Fruit fly (Drosophila melanogaster) whole organism, embryonic: ENCODE data around the gene CG43867.
A peak's percentile ranks its signal among the peaks of the same experiment; 100 is the strongest.

Experiments
- Abd-B ChIP-seq: fragments of 200-800 bp; sonication (Bioruptor generic); optimal IDR thresholded peaks from 2 replicates; lab custom pipeline; 2018; ENCODE audit warnings: missing biosample characterization, mild to moderate bottlenecking, missing genetic modification characterization, moderate library complexity
- CG10267 ChIP-seq: fragments of 200-800 bp; sonication (Bioruptor generic); optimal IDR thresholded peaks from 2 replicates; lab custom pipeline; 2018; ENCODE audit warnings: missing biosample characterization, mild to moderate bottlenecking, missing genetic modification characterization, moderate library complexity
- CG10431 ChIP-seq: fragments of 200-800 bp; sonication (Bioruptor generic); optimal IDR thresholded peaks from 3 replicates; lab custom pipeline; 2018; ENCODE audit warnings: missing biosample characterization, mild to moderate bottlenecking, missing genetic modification characterization
- CG10462 ChIP-seq: fragments of 200-800 bp; sonication (Bioruptor generic); optimal IDR thresholded peaks from 2 replicates; lab custom pipeline; 2016; ENCODE audit warnings: missing biosample characterization, missing genetic modification characterization
- CG10543 ChIP-seq: fragments of 200-800 bp; sonication (Bioruptor generic); optimal IDR thresholded peaks from 3 replicates; lab custom pipeline; 2017; ENCODE audit warnings: missing biosample characterization, mild to moderate bottlenecking, missing genetic modification characterization, moderate library complexity
- CG11093 ChIP-seq: fragments of 200-800 bp; sonication (Bioruptor generic); IDR thresholded peaks from 3 replicates; pipeline ENCODE4 v1.3.6; 2022; ENCODE audit warnings: missing biosample characterization, missing genetic modification characterization
- CG11696 ChIP-seq: fragments of 200-800 bp; sonication (Bioruptor generic); IDR thresholded peaks from 2 replicates; pipeline ENCODE4 v1.3.6; 2022; ENCODE audit warnings: missing biosample characterization, missing genetic modification characterization
- CG11723 ChIP-seq: fragments of 200-800 bp; sonication (Bioruptor generic); optimal IDR thresholded peaks from 2 replicates; lab custom pipeline; 2017; ENCODE audit warnings: missing biosample characterization, mild to moderate bottlenecking, missing genetic modification characterization
- CG12071 ChIP-seq: fragments of 200-800 bp; sonication (Bioruptor generic); optimal IDR thresholded peaks from 3 replicates; lab custom pipeline; 2018; ENCODE audit warnings: missing biosample characterization, mild to moderate bottlenecking, missing genetic modification characterization
- CG12236 ChIP-seq: fragments of 200-800 bp; sonication (Bioruptor generic); optimal IDR thresholded peaks from 2 replicates; lab custom pipeline; 2016; ENCODE audit warnings: missing biosample characterization, missing genetic modification characterization
- CG12299 ChIP-seq: fragments of 200-800 bp; sonication (Bioruptor generic); optimal IDR thresholded peaks from 2 replicates; lab custom pipeline; 2018; ENCODE audit warnings: missing biosample characterization, mild to moderate bottlenecking, missing genetic modification characterization
- CG1233 ChIP-seq: fragments of 200-800 bp; sonication (Bioruptor generic); optimal IDR thresholded peaks from 4 replicates; lab custom pipeline; 2018; ENCODE audit warnings: missing biosample characterization, mild to moderate bottlenecking, missing genetic modification characterization
- CG12942 ChIP-seq: fragments of 200-800 bp; sonication (Bioruptor generic); optimal IDR thresholded peaks from 3 replicates; lab custom pipeline; 2016; ENCODE audit warnings: missing biosample characterization, missing genetic modification characterization
- CG13894 ChIP-seq: fragments of 200-800 bp; sonication (Bioruptor generic); optimal IDR thresholded peaks from 3 replicates; lab custom pipeline; 2018; ENCODE audit warnings: missing biosample characterization, mild to moderate bottlenecking, missing genetic modification characterization, moderate library complexity
- CG14014 ChIP-seq: fragments of 200-800 bp; sonication (Bioruptor generic); IDR thresholded peaks from 2 replicates; pipeline ENCODE4 v1.3.6; 2022; ENCODE audit warnings: missing biosample characterization, missing genetic modification characterization
- CG15269 ChIP-seq: fragments of 200-800 bp; sonication (Bioruptor generic); optimal IDR thresholded peaks from 2 replicates; lab custom pipeline; 2018; ENCODE audit warnings: missing biosample characterization, mild to moderate bottlenecking, missing genetic modification characterization, moderate library complexity
- CG1602 ChIP-seq: fragments of 200-800 bp; sonication (Bioruptor generic); optimal IDR thresholded peaks from 3 replicates; lab custom pipeline; 2016; ENCODE audit warnings: missing biosample characterization, missing genetic modification characterization
- CG18011 ChIP-seq: fragments of 200-800 bp; sonication (Bioruptor generic); optimal IDR thresholded peaks from 2 replicates; lab custom pipeline; 2017; ENCODE audit warnings: missing biosample characterization, missing genetic modification characterization, mild to moderate bottlenecking, moderate library complexity, missing genotype
- CG1832 ChIP-seq: fragments of 200-800 bp; sonication (Bioruptor generic); optimal IDR thresholded peaks from 2 replicates; lab custom pipeline; 2017; ENCODE audit warnings: missing biosample characterization, mild to moderate bottlenecking, missing genetic modification characterization, inconsistent platforms
- CG18599 ChIP-seq: fragments of 200-800 bp; sonication (Bioruptor generic); optimal IDR thresholded peaks from 3 replicates; lab custom pipeline; 2017; ENCODE audit warnings: missing biosample characterization, missing genetic modification characterization, mild to moderate bottlenecking, moderate library complexity, missing genetic modification reagents
- CG31441 ChIP-seq: fragments of 200-800 bp; sonication (Bioruptor generic); IDR thresholded peaks from 2 replicates; pipeline ENCODE4 v1.3.6; 2022; ENCODE audit warnings: missing biosample characterization, missing genetic modification characterization
- CG3407 ChIP-seq: fragments of 200-800 bp; sonication (Bioruptor generic); optimal IDR thresholded peaks from 2 replicates; lab custom pipeline; 2018; ENCODE audit warnings: missing biosample characterization, mild to moderate bottlenecking, missing genetic modification characterization
- CG34224 ChIP-seq: fragments of 200-800 bp; sonication (Bioruptor generic); IDR thresholded peaks from 3 replicates; pipeline ENCODE4 v1.3.6; 2022; ENCODE audit warnings: missing biosample characterization, missing genetic modification characterization; ENCODE audit not compliant: partially characterized antibody
- CG4707 ChIP-seq: fragments of 200-800 bp; sonication (Bioruptor generic); optimal IDR thresholded peaks from 2 replicates; lab custom pipeline; 2018; ENCODE audit warnings: missing biosample characterization, mild to moderate bottlenecking, missing genetic modification characterization, moderate library complexity
- CG6175 ChIP-seq: fragments of 200-800 bp; sonication (Bioruptor generic); IDR thresholded peaks from 3 replicates; pipeline ENCODE4 v1.3.6; 2022; ENCODE audit warnings: missing biosample characterization, missing genetic modification characterization
- CG6654 ChIP-seq: fragments of 200-800 bp; sonication (Bioruptor generic); optimal IDR thresholded peaks from 2 replicates; lab custom pipeline; 2017; ENCODE audit warnings: missing biosample characterization, mild to moderate bottlenecking, missing genetic modification characterization
- CG8281 ChIP-seq: fragments of 200-800 bp; sonication (Bioruptor generic); optimal IDR thresholded peaks from 2 replicates; lab custom pipeline; 2018; ENCODE audit warnings: missing biosample characterization, mild to moderate bottlenecking, missing genetic modification characterization, moderate library complexity
- CG9727 ChIP-seq: fragments of 200-800 bp; sonication (Bioruptor generic); optimal IDR thresholded peaks from 3 replicates; lab custom pipeline; 2017; ENCODE audit warnings: missing biosample characterization, mild to moderate bottlenecking, missing genetic modification characterization
- CG9932 ChIP-seq: fragments of 200-800 bp; sonication (Bioruptor generic); IDR thresholded peaks from 2 replicates; pipeline ENCODE4 v1.3.6; 2022; ENCODE audit warnings: missing biosample characterization, missing genetic modification characterization
- Camta ChIP-seq: fragments of 200-800 bp; sonication (Bioruptor generic); optimal IDR thresholded peaks from 2 replicates; lab custom pipeline; 2016; ENCODE audit warnings: missing biosample characterization, missing genetic modification characterization
- Eip74EF ChIP-seq, 2 experiments: fragments of 200-800 bp in 1 of 2; fragments of >200 bp in 1 of 2; sonication (Bioruptor generic) in 1 of 2; optimal IDR thresholded peaks; 2 replicates each; lab custom pipeline; 2017 to 2019; ENCODE audit warnings: missing biosample characterization in 2 of 2, missing genetic modification characterization in 2 of 2, mild to moderate bottlenecking in 1 of 2, moderate library complexity in 1 of 2
- Hr78 ChIP-seq, 2 experiments: fragments of 200-800 bp in 1 of 2; fragments of >200 bp in 1 of 2; sonication (Bioruptor generic) in 1 of 2; optimal IDR thresholded peaks; 2 replicates each; lab custom pipeline; 2017 to 2019; ENCODE audit warnings: missing biosample characterization in 2 of 2, missing genetic modification characterization in 2 of 2, mild to moderate bottlenecking in 1 of 2, moderate library complexity in 1 of 2
- NK7.1 ChIP-seq: fragments of 200-800 bp; sonication (Bioruptor generic); optimal IDR thresholded peaks from 3 replicates; lab custom pipeline; 2016; ENCODE audit warnings: missing biosample characterization, missing genetic modification characterization
- Nf-YC ChIP-seq: fragments of 200-800 bp; optimal IDR thresholded peaks from 3 replicates; lab custom pipeline; 2019; ENCODE audit warnings: missing biosample characterization, mild to moderate bottlenecking, missing genetic modification characterization, moderate library complexity
- NfI ChIP-seq: fragments of 200-800 bp; sonication (Bioruptor generic); optimal IDR thresholded peaks from 3 replicates; lab custom pipeline; 2018; ENCODE audit warnings: missing biosample characterization, mild to moderate bottlenecking, missing genetic modification characterization, moderate library complexity
- Pdp1 ChIP-seq, 2 experiments: fragments of 200-800 bp; sonication (Bioruptor generic); optimal IDR thresholded peaks; 3 replicates each; lab custom pipeline; 2016; ENCODE audit warnings: missing biosample characterization in 2 of 2, missing genetic modification characterization in 2 of 2, mild to moderate bottlenecking in 1 of 2, moderate library complexity in 1 of 2
- Ptx1 ChIP-seq: fragments of 200-800 bp; sonication (Bioruptor generic); IDR thresholded peaks from 2 replicates; pipeline ENCODE4 v1.3.6; 2022; ENCODE audit warnings: missing biosample characterization, missing genetic modification characterization
- Spps ChIP-seq: fragments of 200-800 bp; sonication (Bioruptor generic); optimal IDR thresholded peaks from 2 replicates; lab custom pipeline; 2018; ENCODE audit warnings: missing biosample characterization, mild to moderate bottlenecking, missing genetic modification characterization
- Ssrp ChIP-seq: fragments of 200-800 bp; sonication (Bioruptor generic); optimal IDR thresholded peaks from 2 replicates; lab custom pipeline; 2018; ENCODE audit warnings: missing biosample characterization, mild to moderate bottlenecking, missing genetic modification characterization, moderate library complexity
- Taf1 ChIP-seq: fragments of 200-800 bp; sonication (Bioruptor generic); IDR thresholded peaks from 2 replicates; pipeline ENCODE4 v1.3.6; 2022; ENCODE audit warnings: missing biosample characterization, missing genetic modification characterization
- al ChIP-seq: fragments of 200-800 bp; sonication (Bioruptor generic); IDR thresholded peaks from 2 replicates; pipeline ENCODE4 v1.3.6; 2022; ENCODE audit warnings: missing biosample characterization, missing genetic modification characterization
- ap ChIP-seq: fragments of 200-800 bp; sonication (Bioruptor generic); IDR thresholded peaks from 2 replicates; pipeline ENCODE4 v1.3.6; 2022; ENCODE audit warnings: missing biosample characterization, missing genetic modification characterization
- gro ChIP-seq: fragments of 200-800 bp; sonication (Bioruptor generic); optimal IDR thresholded peaks from 2 replicates; lab custom pipeline; 2016; ENCODE audit warnings: missing biosample characterization, missing genetic modification characterization
- hkb ChIP-seq, 2 experiments: fragments of 200-800 bp in 1 of 2; fragments of >200 bp in 1 of 2; sonication (Bioruptor generic) in 1 of 2; IDR thresholded peaks in 1 of 2; optimal IDR thresholded peaks in 1 of 2; 2 replicates each; pipeline versions ENCODE4 v1.3.6 to Lab custom; 2017 to 2022; ENCODE audit warnings: missing biosample characterization in 1 of 2, missing genetic modification characterization in 1 of 2
- ind ChIP-seq: fragments of 200-800 bp; sonication (Bioruptor generic); optimal IDR thresholded peaks from 3 replicates; lab custom pipeline; 2016; ENCODE audit warnings: missing biosample characterization, missing genetic modification characterization
- knrl ChIP-seq: fragments of 200-800 bp; sonication (Bioruptor generic); IDR thresholded peaks from 3 replicates; pipeline ENCODE4 v1.3.6; 2022; ENCODE audit warnings: missing biosample characterization, missing genetic modification characterization; ENCODE audit not compliant: partially characterized antibody
- ro ChIP-seq: fragments of 200-800 bp; sonication (Bioruptor generic); IDR thresholded peaks from 2 replicates; pipeline ENCODE4 v1.3.6; 2022; ENCODE audit warnings: missing biosample characterization, missing genetic modification characterization
- slp2 ChIP-seq: fragments of 200-800 bp; sonication (Bioruptor generic); optimal IDR thresholded peaks from 2 replicates; lab custom pipeline; 2016; ENCODE audit warnings: missing biosample characterization, missing genetic modification characterization
- tgo ChIP-seq: fragments of 200-800 bp; sonication (Bioruptor generic); IDR thresholded peaks from 3 replicates; pipeline ENCODE4 v1.3.6; 2022; ENCODE audit warnings: missing biosample characterization, missing genetic modification characterization
- tx ChIP-seq: fragments of 200-800 bp; sonication (Bioruptor generic); optimal IDR thresholded peaks from 2 replicates; lab custom pipeline; 2016; ENCODE audit warnings: missing biosample characterization, missing genetic modification characterization

Gene CG43867

dm6 chrX:769639-770124, 158.1 kb downstream of the CG43867 start, which contains the start of gene fz3 (continued):
- TF ChIP-seq CG9727 (no peak), CG34224 (peak; percentile 90), ind (GFP tag; lab: Kevin White, UChicago) (no peak), Spps (tag; lab: Kevin White, UChicago) (no peak), CG14014 (no peak), Nf-YC (tag; lab: Kevin White, UChicago) (peak; percentile 35), CG1832 (no peak), CG10462 (GFP tag; lab: Kevin White, UChicago) (no peak), Abd-B (GFP tag; lab: Kevin White, UChicago) (peak; percentile 0), CG3407 (GFP tag; lab: Kevin White, UChicago) (no peak), CG18011 (GFP tag; lab: Kevin White, UChicago) (no peak), NK7.1 (no peak), ap (GFP tag; lab: Robert Waterston, UW) (no peak), slp2 (GFP tag; lab: Kevin White, UChicago) (no peak), CG15269 (tag; lab: Kevin White, UChicago) (peak; percentile 13), hkb (optimal IDR thresholded peaks at IDR 0.05; lab: Kevin White, UChicago) (no peak), hkb (GFP tag; IDR thresholded peaks at IDR 0.05; lab: Robert Waterston, UW) (0 out of 2 replicates have a peak, but pooled peaks have one; percentile 16), CG18599 (GFP tag; lab: Kevin White, UChicago) (no peak), CG9932 (no peak), tgo (GFP tag; lab: Robert Waterston, UW) (no peak), CG31441 (GFP tag; lab: Robert Waterston, UW) (peak; percentile 27; the same call in 1 of the 2 replicates), CG11696 (GFP tag; lab: Robert Waterston, UW) (no peak), CG12942 (GFP tag; lab: Kevin White, UChicago) (no peak), NfI (peak; percentile 6), CG12299 (no peak), CG8281 (no peak), CG6175 (GFP tag; lab: Robert Waterston, UW) (no peak), CG4707 (GFP tag; lab: Kevin White, UChicago) (no peak), CG10431 (GFP tag; lab: Kevin White, UChicago) (no peak), Pdp1 (GFP tag; optimal IDR thresholded peaks at IDR 0.05; lab: Kevin White, UChicago) (no peak), CG10543 (GFP tag; lab: Kevin White, UChicago) (peak; percentile 9), Ptx1 (no peak), CG11093 (GFP tag; lab: Robert Waterston, UW) (no peak), Taf1 (GFP tag; lab: Robert Waterston, UW) (no peak), Camta (GFP tag; lab: Kevin White, UChicago) (no peak), CG1233 (GFP tag; lab: Kevin White, UChicago) (no peak), CG6654 (GFP tag; lab: Kevin White, UChicago) (no peak), CG1602 (GFP tag; lab: Kevin White, UChicago) (no peak), ro (GFP tag; lab: Robert Waterston, UW) (no peak), Eip74EF (GFP tag; optimal IDR thresholded peaks at IDR 0.05; lab: Kevin White, UChicago) (no peak), al (GFP tag; lab: Robert Waterston, UW) (no peak), Ssrp (tag; lab: Kevin White, UChicago) (no peak), CG13894 (tag; lab: Kevin White, UChicago) (peak; percentile 29), CG11723 (GFP tag; lab: Kevin White, UChicago) (no peak), CG10267 (tag; lab: Kevin White, UChicago) (peak; percentile 36), tx (GFP tag; lab: Kevin White, UChicago) (no peak), CG12071 (no peak), Hr78 (GFP tag; optimal IDR thresholded peaks at IDR 0.05; lab: Kevin White, UChicago) (no peak), knrl (GFP tag; lab: Robert Waterston, UW) (peak; percentile 81), gro (GFP tag; lab: Kevin White, UChicago) (no peak), CG12236 (GFP tag; lab: Kevin White, UChicago) (no peak)
